Fruit fly (Drosophila melanogaster) whole organism, embryonic: ENCODE data around the gene Hsp110.

Experiments
- B-H2 ChIP-seq: fragments of 200-800 bp; sonication (Bioruptor generic); optimal IDR thresholded peaks from 2 replicates; lab custom pipeline; 2018; ENCODE audit warnings: missing biosample characterization, mild to moderate bottlenecking, missing genetic modification characterization
- Bgb ChIP-seq: fragments of 200-800 bp; sonication (Bioruptor generic); IDR thresholded peaks from 2 replicates; pipeline ENCODE4 v1.3.6; 2022; ENCODE audit warnings: missing biosample characterization, missing genetic modification characterization; ENCODE audit not compliant: partially characterized antibody
- CG10979 ChIP-seq: fragments of 200-800 bp; sonication (Bioruptor generic); optimal IDR thresholded peaks from 2 replicates; lab custom pipeline; 2018; ENCODE audit warnings: missing biosample characterization, mild to moderate bottlenecking, missing genetic modification characterization, moderate library complexity
- CG12236 ChIP-seq: fragments of 200-800 bp; sonication (Bioruptor generic); optimal IDR thresholded peaks from 2 replicates; lab custom pipeline; 2016; ENCODE audit warnings: missing biosample characterization, missing genetic modification characterization
- CG12942 ChIP-seq: fragments of 200-800 bp; sonication (Bioruptor generic); optimal IDR thresholded peaks from 3 replicates; lab custom pipeline; 2016; ENCODE audit warnings: missing biosample characterization, missing genetic modification characterization
- CG15073 ChIP-seq: fragments of 200-800 bp; sonication (Bioruptor generic); optimal IDR thresholded peaks from 2 replicates; lab custom pipeline; 2016; ENCODE audit warnings: missing biosample characterization, missing genetic modification characterization
- CG1647 ChIP-seq: fragments of 200-800 bp; sonication (Bioruptor generic); optimal IDR thresholded peaks from 3 replicates; lab custom pipeline; 2016; ENCODE audit warnings: missing biosample characterization, missing genetic modification characterization
- CG17612 ChIP-seq: fragments of 200-800 bp; sonication (Bioruptor generic); IDR thresholded peaks from 2 replicates; pipeline ENCODE4 v1.3.6; 2022; ENCODE audit warnings: missing biosample characterization, missing genetic modification characterization
- CG1832 ChIP-seq: fragments of 200-800 bp; sonication (Bioruptor generic); optimal IDR thresholded peaks from 2 replicates; lab custom pipeline; 2017; ENCODE audit warnings: missing biosample characterization, mild to moderate bottlenecking, missing genetic modification characterization, inconsistent platforms
- CG2129 ChIP-seq: fragments of 200-800 bp; sonication (Bioruptor generic); IDR thresholded peaks from 2 replicates; pipeline ENCODE4 v1.3.6; 2022; ENCODE audit warnings: missing biosample characterization, missing genetic modification characterization; ENCODE audit not compliant: partially characterized antibody
- CG2889 ChIP-seq: fragments of 200-800 bp; sonication (Bioruptor generic); IDR thresholded peaks from 3 replicates; pipeline ENCODE4 v1.3.6; 2022; ENCODE audit warnings: missing biosample characterization, missing genetic modification characterization
- CG30020 ChIP-seq: fragments of 200-800 bp; optimal IDR thresholded peaks from 2 replicates; lab custom pipeline; 2019; ENCODE audit warnings: missing biosample characterization, mild to moderate bottlenecking, missing genetic modification characterization, moderate library complexity
- CG42726 ChIP-seq: fragments of 200-800 bp; sonication (Bioruptor generic); IDR thresholded peaks from 2 replicates; pipeline ENCODE4 v1.3.6; 2022; ENCODE audit warnings: missing biosample characterization, missing genetic modification characterization; ENCODE audit not compliant: partially characterized antibody
- CG4360 ChIP-seq: fragments of 200-800 bp; sonication (Bioruptor generic); IDR thresholded peaks from 2 replicates; pipeline ENCODE4 v1.3.6; 2022; ENCODE audit warnings: missing biosample characterization, missing genetic modification characterization
- CG4730 ChIP-seq: fragments of 200-800 bp; sonication (Bioruptor generic); IDR thresholded peaks from 2 replicates; pipeline ENCODE4 v1.3.6; 2022; ENCODE audit warnings: missing biosample characterization, missing genetic modification characterization
- CG6254 ChIP-seq: fragments of 200-800 bp; sonication (Bioruptor generic); optimal IDR thresholded peaks from 3 replicates; lab custom pipeline; 2017; ENCODE audit warnings: mild to moderate bottlenecking, missing biosample characterization, missing genetic modification reagents, missing genetic modification characterization
- CG6272 ChIP-seq: fragments of 200-800 bp; sonication (Bioruptor generic); IDR thresholded peaks from 2 replicates; pipeline ENCODE4 v1.3.6; 2022; ENCODE audit warnings: missing biosample characterization, missing genetic modification characterization
- CG8290 ChIP-seq, 3 experiments: fragments of 200-800 bp; sonication (Bioruptor generic); optimal IDR thresholded peaks; 2 replicates each; lab custom pipeline; 2016 to 2019; ENCODE audit warnings: missing biosample characterization in 3 of 3, missing genetic modification characterization in 3 of 3, mild to moderate bottlenecking in 2 of 3, moderate library complexity in 1 of 3
- CG9817 ChIP-seq: fragments of 200-800 bp; sonication (Bioruptor generic); optimal IDR thresholded peaks from 2 replicates; lab custom pipeline; 2018; ENCODE audit warnings: missing biosample characterization, mild to moderate bottlenecking, missing genetic modification characterization, moderate library complexity
- Gug ChIP-seq: fragments of 200-800 bp; sonication (Bioruptor generic); IDR thresholded peaks from 4 replicates; pipeline ENCODE4 v1.3.6; 2022; ENCODE audit warnings: missing biosample characterization, missing genetic modification characterization
- HHEX ChIP-seq: fragments of 200-800 bp; sonication (Bioruptor generic); optimal IDR thresholded peaks from 3 replicates; lab custom pipeline; 2017; ENCODE audit warnings: missing biosample characterization, mild to moderate bottlenecking, missing genetic modification characterization, missing genetic modification reagents
- HLH4C ChIP-seq: fragments of 200-800 bp; sonication (Bioruptor generic); IDR thresholded peaks from 3 replicates; pipeline ENCODE4 v1.3.6; 2022; ENCODE audit warnings: missing biosample characterization, missing genetic modification characterization; ENCODE audit not compliant: partially characterized antibody
- MBD-R2 ChIP-seq: fragments of 200-800 bp; sonication (Bioruptor generic); IDR thresholded peaks from 2 replicates; pipeline ENCODE4 v1.3.6; 2022; ENCODE audit warnings: missing biosample characterization, missing genetic modification characterization
- MTF-1 ChIP-seq: fragments of 200-800 bp; sonication (Bioruptor generic); optimal IDR thresholded peaks from 2 replicates; lab custom pipeline; 2018; ENCODE audit warnings: missing biosample characterization, mild to moderate bottlenecking, missing genetic modification characterization, borderline replicate concordance
- Opbp ChIP-seq: fragments of 200-800 bp; sonication (Bioruptor generic); IDR thresholded peaks from 3 replicates; pipeline ENCODE4 v1.3.6; 2022; ENCODE audit warnings: missing biosample characterization, missing genetic modification characterization; ENCODE audit not compliant: partially characterized antibody
- Optix ChIP-seq: fragments of 200-800 bp; sonication (Bioruptor generic); IDR thresholded peaks from 3 replicates; pipeline ENCODE4 v1.3.6; 2022; ENCODE audit warnings: missing biosample characterization, missing genetic modification characterization
- Poxn ChIP-seq: fragments of 200-800 bp; sonication (Bioruptor generic); IDR thresholded peaks from 2 replicates; pipeline ENCODE4 v1.3.6; 2022; ENCODE audit warnings: missing biosample characterization, missing genetic modification characterization
- Sin3A ChIP-seq: fragments of >200 bp; optimal IDR thresholded peaks from 2 replicates; lab custom pipeline; 2018
- Sox100B ChIP-seq: fragments of 200-800 bp; sonication (Bioruptor generic); optimal IDR thresholded peaks from 3 replicates; lab custom pipeline; 2018; ENCODE audit warnings: missing biosample characterization, mild to moderate bottlenecking, missing genetic modification characterization
- ase ChIP-seq: fragments of 200-800 bp; sonication (Bioruptor generic); IDR thresholded peaks from 3 replicates; pipeline ENCODE4 v1.3.6; 2022; ENCODE audit warnings: missing biosample characterization, missing genetic modification characterization
- da ChIP-seq: fragments of 200-800 bp; sonication (Bioruptor generic); optimal IDR thresholded peaks from 2 replicates; lab custom pipeline; 2016; ENCODE audit warnings: missing biosample characterization, missing genetic modification characterization
- dan ChIP-seq: fragments of 200-800 bp; sonication (Bioruptor generic); IDR thresholded peaks from 2 replicates; pipeline ENCODE4 v1.3.6; 2022; ENCODE audit warnings: missing biosample characterization, missing genetic modification characterization
- dimm ChIP-seq: fragments of 200-800 bp; sonication (Bioruptor generic); IDR thresholded peaks from 2 replicates; pipeline ENCODE4 v1.3.6; 2022; ENCODE audit warnings: missing biosample characterization, missing genetic modification characterization
- dmrt11E ChIP-seq: fragments of 200-800 bp; sonication (Bioruptor generic); optimal IDR thresholded peaks from 3 replicates; lab custom pipeline; 2018; ENCODE audit warnings: missing biosample characterization, mild to moderate bottlenecking, missing genetic modification characterization, moderate library complexity
- eve ChIP-seq, 2 experiments: fragments of >200 bp; optimal IDR thresholded peaks; 2 replicates each; lab custom pipeline; 2017; ENCODE audit warnings: missing biosample characterization in 2 of 2, missing genetic modification characterization in 2 of 2
- gro ChIP-seq: fragments of 200-800 bp; sonication (Bioruptor generic); optimal IDR thresholded peaks from 2 replicates; lab custom pipeline; 2016; ENCODE audit warnings: missing biosample characterization, missing genetic modification characterization
- h ChIP-seq: fragments of >200 bp; optimal IDR thresholded peaks from 2 replicates; lab custom pipeline; 2017
- hkb ChIP-seq, 2 experiments: fragments of 200-800 bp in 1 of 2; fragments of >200 bp in 1 of 2; sonication (Bioruptor generic) in 1 of 2; IDR thresholded peaks in 1 of 2; optimal IDR thresholded peaks in 1 of 2; 2 replicates each; pipeline versions ENCODE4 v1.3.6 to Lab custom; 2017 to 2022; ENCODE audit warnings: missing biosample characterization in 1 of 2, missing genetic modification characterization in 1 of 2
- inv ChIP-seq: fragments of 200-800 bp; sonication (Bioruptor generic); IDR thresholded peaks from 2 replicates; pipeline ENCODE4 v1.3.6; 2022; ENCODE audit warnings: missing biosample characterization, missing genetic modification characterization; ENCODE audit not compliant: partially characterized antibody
- maf-S ChIP-seq: fragments of 200-800 bp; sonication (Bioruptor generic); optimal IDR thresholded peaks from 2 replicates; lab custom pipeline; 2016; ENCODE audit warnings: missing biosample characterization, missing genetic modification characterization
- nom ChIP-seq: fragments of 200-800 bp; sonication (Bioruptor generic); optimal IDR thresholded peaks from 2 replicates; lab custom pipeline; 2017; ENCODE audit warnings: missing biosample characterization, missing genetic modification characterization, mild to moderate bottlenecking, moderate library complexity, missing genetic modification reagents
- pb ChIP-seq: fragments of 200-800 bp; sonication (Bioruptor generic); optimal IDR thresholded peaks from 3 replicates; lab custom pipeline; 2016; ENCODE audit warnings: missing biosample characterization, missing genetic modification characterization
- pita ChIP-seq: fragments of 200-800 bp; sonication (Bioruptor generic); optimal IDR thresholded peaks from 2 replicates; lab custom pipeline; 2017; ENCODE audit warnings: missing biosample characterization, mild to moderate bottlenecking, missing genetic modification characterization
- repo ChIP-seq: fragments of 200-800 bp; sonication (Bioruptor generic); optimal IDR thresholded peaks from 2 replicates; lab custom pipeline; 2016; ENCODE audit warnings: missing biosample characterization, missing genetic modification characterization
- slbo ChIP-seq: fragments of 200-800 bp; sonication (Bioruptor generic); IDR thresholded peaks from 2 replicates; pipeline ENCODE4 v1.3.6; 2022; ENCODE audit warnings: missing biosample characterization, missing genetic modification characterization
- sna ChIP-seq: fragments of 200-800 bp; sonication (Bioruptor generic); IDR thresholded peaks from 2 replicates; pipeline ENCODE4 v1.3.6; 2022; ENCODE audit warnings: missing biosample characterization, missing genetic modification characterization; ENCODE audit not compliant: partially characterized antibody
- tin ChIP-seq: fragments of 200-800 bp; sonication (Bioruptor generic); optimal IDR thresholded peaks from 3 replicates; lab custom pipeline; 2016; ENCODE audit warnings: missing biosample characterization, missing genetic modification characterization
- wdn ChIP-seq: fragments of 200-800 bp; sonication (Bioruptor generic); IDR thresholded peaks from 2 replicates; pipeline ENCODE4 v1.3.6; 2022; ENCODE audit warnings: missing biosample characterization, missing genetic modification characterization

The Hsp110 gene

dm6 chr3L:14028485-14029384 lies 8.1 kb upstream of the Hsp110 start, which contains the start of gene Ptip (continued):
- peak; percentile 90 for TF ChIP-seq sna (GFP tag; lab: Robert Waterston, UW)
- TF ChIP-seq hkb (optimal IDR thresholded peaks at IDR 0.05; lab: Kevin White, UChicago), result no peak
- TF ChIP-seq hkb (GFP tag; IDR thresholded peaks at IDR 0.05; lab: Robert Waterston, UW), result peak; percentile 67
- TF ChIP-seq inv (GFP tag; lab: Robert Waterston, UW), result peak; percentile 98
- TF ChIP-seq repo (GFP tag; lab: Kevin White, UChicago), result no peak
- TF ChIP-seq eve (GFP tag; optimal IDR thresholded peaks at IDR 0.05; lab: Kevin White, UChicago), result no peak
- peak; percentile 79 for TF ChIP-seq MTF-1 (GFP tag; lab: Kevin White, UChicago)
- peak; percentile 4 for TF ChIP-seq CG1647
- TF ChIP-seq Optix, result no peak
- TF ChIP-seq CG4730, result no peak; the same call in 1 of the 2 replicates
- peak; percentile 65 for TF ChIP-seq pita (GFP tag; lab: Kevin White, UChicago)
- no peak for TF ChIP-seq nom (GFP tag; lab: Kevin White, UChicago)
- TF ChIP-seq CG8290 (GFP tag; optimal IDR thresholded peaks at IDR 0.05; lab: Kevin White, UChicago), result no peak
- TF ChIP-seq CG8290 (tag; optimal IDR thresholded peaks at IDR 0.05; lab: Kevin White, UChicago), result peak in 1 of 2 experiments; percentile 42
- TF ChIP-seq gro, result peak; percentile 55
- no peak for TF ChIP-seq CG6272 (GFP tag; lab: Robert Waterston, UW)
- TF ChIP-seq CG4360, result peak; percentile 36; the same call in 1 of the 2 replicates
- peak; percentile 17 for TF ChIP-seq pb
- peak; percentile 98 for TF ChIP-seq Bgb (GFP tag; lab: Robert Waterston, UW)
- no peak; the same call in 3 of the 4 replicates for TF ChIP-seq Gug (GFP tag; lab: Robert Waterston, UW)
- no peak for TF ChIP-seq CG15073
- no peak for TF ChIP-seq dan (GFP tag; lab: Robert Waterston, UW)
- peak; percentile 48 for TF ChIP-seq HHEX (GFP tag; lab: Kevin White, UChicago)
- TF ChIP-seq B-H2 (GFP tag; lab: Kevin White, UChicago), result peak; percentile 56
- TF ChIP-seq da (GFP tag; lab: Kevin White, UChicago), result no peak
- TF ChIP-seq Opbp (GFP tag; lab: Robert Waterston, UW), result peak; percentile 98
- TF ChIP-seq Sox100B (GFP tag; lab: Kevin White, UChicago), result no peak
- peak; percentile 89 for TF ChIP-seq CG2129 (GFP tag; lab: Robert Waterston, UW)
- TF ChIP-seq CG6254 (GFP tag; lab: Kevin White, UChicago), result peak; percentile 100
- TF ChIP-seq CG17612, result no peak
- peak; percentile 95 for TF ChIP-seq HLH4C (GFP tag; lab: Robert Waterston, UW)
- TF ChIP-seq CG9817 (tag; lab: Kevin White, UChicago), result no peak
- TF ChIP-seq slbo, result peak; percentile 61
- TF ChIP-seq Poxn (GFP tag; lab: Robert Waterston, UW), result no peak
- TF ChIP-seq CG1832 (GFP tag; lab: Kevin White, UChicago), result no peak
- TF ChIP-seq Sin3A (lab: Kevin White, UChicago), result peak; percentile 86
- TF ChIP-seq CG2889 (GFP tag; lab: Robert Waterston, UW), result no peak
- TF ChIP-seq dmrt11E (tag; lab: Kevin White, UChicago), result no peak
- no peak for TF ChIP-seq dimm (GFP tag; lab: Robert Waterston, UW)
- TF ChIP-seq h (lab: Kevin White, UChicago), result no peak
- TF ChIP-seq wdn (GFP tag; lab: Robert Waterston, UW), result peak; percentile 57; the same call in 1 of the 2 replicates
- TF ChIP-seq CG12942 (GFP tag; lab: Kevin White, UChicago), result peak; percentile 17
- peak; percentile 97 for TF ChIP-seq CG42726 (GFP tag; lab: Robert Waterston, UW)
- no peak for TF ChIP-seq tin (GFP tag; lab: Kevin White, UChicago)
- peak; percentile 3 for TF ChIP-seq maf-S
- TF ChIP-seq CG30020, result peak; percentile 37
- TF ChIP-seq CG10979 (tag; lab: Kevin White, UChicago), result no peak
- TF ChIP-seq CG12236 (GFP tag; lab: Kevin White, UChicago), result no peak
- TF ChIP-seq MBD-R2, result peak; percentile 75
- TF ChIP-seq ase (GFP tag; lab: Robert Waterston, UW), result 0 out of 3 replicates have a peak, but pooled peaks have one; percentile 9
